Fruit fly (Drosophila melanogaster) whole organism, embryonic: Measurements from ENCODE around the gene slp1.

Experiments used
- Adf1 ChIP-seq: fragments of 200-800 bp; sonication (Bioruptor generic); IDR thresholded peaks from 2 replicates; pipeline ENCODE4 v1.3.6; 2022; ENCODE audit warnings: missing biosample characterization, missing genetic modification characterization
- BEAF-32 ChIP-seq: fragments of 200-800 bp; sonication (Bioruptor generic); optimal IDR thresholded peaks from 3 replicates; lab custom pipeline; 2017; ENCODE audit warnings: missing biosample characterization, missing genetic modification characterization, mild to moderate bottlenecking, moderate library complexity, missing genetic modification reagents
- CG10147 ChIP-seq: fragments of 200-800 bp; sonication (Bioruptor generic); optimal IDR thresholded peaks from 2 replicates; lab custom pipeline; 2019; ENCODE audit warnings: missing biosample characterization, mild to moderate bottlenecking, missing genetic modification characterization, moderate library complexity
- CG10267 ChIP-seq: fragments of 200-800 bp; sonication (Bioruptor generic); optimal IDR thresholded peaks from 2 replicates; lab custom pipeline; 2018; ENCODE audit warnings: missing biosample characterization, mild to moderate bottlenecking, missing genetic modification characterization, moderate library complexity
- CG10462 ChIP-seq: fragments of 200-800 bp; sonication (Bioruptor generic); optimal IDR thresholded peaks from 2 replicates; lab custom pipeline; 2016; ENCODE audit warnings: missing biosample characterization, missing genetic modification characterization
- CG11456 ChIP-seq: fragments of 200-800 bp; sonication (Bioruptor generic); IDR thresholded peaks from 3 replicates; pipeline ENCODE4 v1.3.6; 2022; ENCODE audit warnings: missing biosample characterization, missing genetic modification characterization
- CG11696 ChIP-seq: fragments of 200-800 bp; sonication (Bioruptor generic); IDR thresholded peaks from 2 replicates; pipeline ENCODE4 v1.3.6; 2022; ENCODE audit warnings: missing biosample characterization, missing genetic modification characterization
- CG16813 ChIP-seq: fragments of 200-800 bp; sonication (Bioruptor generic); IDR thresholded peaks from 3 replicates; pipeline ENCODE4 v1.3.6; 2022; ENCODE audit warnings: missing biosample characterization, missing genetic modification characterization; ENCODE audit not compliant: partially characterized antibody
- CG17361 ChIP-seq: fragments of 200-800 bp; sonication (Bioruptor generic); IDR thresholded peaks from 3 replicates; pipeline ENCODE4 v1.3.6; 2022; ENCODE audit warnings: missing biosample characterization, missing genetic modification characterization
- CG17829 ChIP-seq: fragments of 200-800 bp; optimal IDR thresholded peaks from 2 replicates; lab custom pipeline; 2019; ENCODE audit warnings: missing biosample characterization, mild to moderate bottlenecking, missing genetic modification characterization, moderate library complexity
- CG1792 ChIP-seq: fragments of 200-800 bp; sonication (Bioruptor generic); optimal IDR thresholded peaks from 2 replicates; lab custom pipeline; 2016; ENCODE audit warnings: missing biosample characterization, missing genetic modification characterization
- CG2116 ChIP-seq: fragments of 200-800 bp; sonication (Bioruptor generic); optimal IDR thresholded peaks from 3 replicates; lab custom pipeline; 2018; ENCODE audit warnings: missing biosample characterization, mild to moderate bottlenecking, missing genetic modification characterization
- CG2875 ChIP-seq: fragments of 200-800 bp; sonication (Bioruptor generic); optimal IDR thresholded peaks from 2 replicates; lab custom pipeline; 2017; ENCODE audit warnings: missing biosample characterization, mild to moderate bottlenecking, missing genetic modification characterization, missing genetic modification reagents
- CG31224 ChIP-seq: fragments of 200-800 bp; sonication (Bioruptor generic); IDR thresholded peaks from 2 replicates; pipeline ENCODE4 v1.3.6; 2022; ENCODE audit warnings: missing biosample characterization, missing genetic modification characterization
- CG3838 ChIP-seq: fragments of 200-800 bp; sonication (Bioruptor generic); optimal IDR thresholded peaks from 3 replicates; lab custom pipeline; 2016; ENCODE audit warnings: missing biosample characterization, missing genetic modification characterization
- CG3847 ChIP-seq: fragments of 200-800 bp; sonication (Bioruptor generic); IDR thresholded peaks from 2 replicates; pipeline ENCODE4 v1.3.6; 2022; ENCODE audit warnings: missing biosample characterization, missing genetic modification characterization
- CG5180 ChIP-seq: fragments of 200-800 bp; sonication (Bioruptor generic); optimal IDR thresholded peaks from 3 replicates; lab custom pipeline; 2017; ENCODE audit warnings: missing biosample characterization, missing genetic modification characterization, mild to moderate bottlenecking, moderate library complexity, missing genetic modification reagents
- CG6654 ChIP-seq: fragments of 200-800 bp; sonication (Bioruptor generic); optimal IDR thresholded peaks from 2 replicates; lab custom pipeline; 2017; ENCODE audit warnings: missing biosample characterization, mild to moderate bottlenecking, missing genetic modification characterization
- CG7987 ChIP-seq: fragments of 200-800 bp; sonication (Bioruptor generic); optimal IDR thresholded peaks from 2 replicates; lab custom pipeline; 2018; ENCODE audit warnings: missing biosample characterization, mild to moderate bottlenecking, missing genetic modification characterization, moderate library complexity
- CG8478 ChIP-seq: fragments of >200 bp; optimal IDR thresholded peaks from 2 replicates; lab custom pipeline; 2018
- CG9817 ChIP-seq: fragments of 200-800 bp; sonication (Bioruptor generic); optimal IDR thresholded peaks from 2 replicates; lab custom pipeline; 2018; ENCODE audit warnings: missing biosample characterization, mild to moderate bottlenecking, missing genetic modification characterization, moderate library complexity
- CHES-1-like ChIP-seq: fragments of 200-800 bp; sonication (Bioruptor generic); optimal IDR thresholded peaks from 2 replicates; lab custom pipeline; 2016; ENCODE audit warnings: missing biosample characterization, missing genetic modification characterization
- CrebB ChIP-seq: fragments of 200-800 bp; sonication (Bioruptor generic); optimal IDR thresholded peaks from 3 replicates; lab custom pipeline; 2018; ENCODE audit warnings: missing biosample characterization, mild to moderate bottlenecking, missing genetic modification characterization
- Doc3 ChIP-seq: fragments of 200-800 bp; sonication (Bioruptor generic); IDR thresholded peaks from 3 replicates; pipeline ENCODE4 v1.3.6; 2022; ENCODE audit warnings: missing biosample characterization, missing genetic modification characterization; ENCODE audit not compliant: partially characterized antibody
- Dref ChIP-seq: fragments of 200-800 bp; sonication (Bioruptor generic); IDR thresholded peaks from 2 replicates; pipeline ENCODE4 v1.3.6; 2022; ENCODE audit warnings: missing biosample characterization, missing genetic modification characterization
- E2f2 ChIP-seq: fragments of 200-800 bp; sonication (Bioruptor generic); IDR thresholded peaks from 2 replicates; pipeline ENCODE4 v1.3.6; 2022; ENCODE audit warnings: missing biosample characterization, missing genetic modification characterization
- HmgD ChIP-seq: fragments of 200-800 bp; sonication (Bioruptor generic); optimal IDR thresholded peaks from 3 replicates; lab custom pipeline; 2016; ENCODE audit warnings: missing biosample characterization, missing genetic modification characterization
- HmgZ ChIP-seq: fragments of 200-800 bp; sonication (Bioruptor generic); optimal IDR thresholded peaks from 2 replicates; lab custom pipeline; 2018; ENCODE audit warnings: missing biosample characterization, mild to moderate bottlenecking, missing genetic modification characterization
- Hr3 ChIP-seq: fragments of 200-800 bp; sonication (Bioruptor generic); optimal IDR thresholded peaks from 3 replicates; lab custom pipeline; 2016; ENCODE audit warnings: missing biosample characterization, missing genetic modification characterization
- MTF-1 ChIP-seq: fragments of 200-800 bp; sonication (Bioruptor generic); optimal IDR thresholded peaks from 2 replicates; lab custom pipeline; 2018; ENCODE audit warnings: missing biosample characterization, mild to moderate bottlenecking, missing genetic modification characterization, borderline replicate concordance
- Myb ChIP-seq: fragments of 200-800 bp; sonication (Bioruptor generic); optimal IDR thresholded peaks from 2 replicates; lab custom pipeline; 2016; ENCODE audit warnings: missing biosample characterization, missing genetic modification characterization
- Nf-YA ChIP-seq: fragments of 200-800 bp; sonication (Bioruptor generic); IDR thresholded peaks from 2 replicates; pipeline ENCODE4 v1.3.6; 2022; ENCODE audit warnings: missing biosample characterization, missing genetic modification characterization
- Xrp1 ChIP-seq: fragments of 200-800 bp; sonication (Bioruptor generic); IDR thresholded peaks from 2 replicates; pipeline ENCODE4 v1.3.6; 2022; ENCODE audit warnings: missing biosample characterization, missing genetic modification characterization
- ato ChIP-seq: fragments of 200-800 bp; sonication (Bioruptor generic); IDR thresholded peaks from 2 replicates; pipeline ENCODE4 v1.3.6; 2022; ENCODE audit warnings: missing biosample characterization, missing genetic modification characterization; ENCODE audit not compliant: partially characterized antibody
- bsh ChIP-seq, 2 experiments: fragments of 200-800 bp; sonication (Bioruptor generic); optimal IDR thresholded peaks; 2 replicates each; lab custom pipeline; 2017 to 2018; ENCODE audit warnings: mild to moderate bottlenecking in 2 of 2, missing biosample characterization in 2 of 2, missing genetic modification characterization in 2 of 2, moderate library complexity in 1 of 2
- croc ChIP-seq: fragments of 200-800 bp; sonication (Bioruptor generic); conservative IDR thresholded peaks from 3 replicates; pipeline ENCODE4 v1.3.6; 2022; ENCODE audit warnings: missing biosample characterization, missing genetic modification characterization
- dimm ChIP-seq: fragments of 200-800 bp; sonication (Bioruptor generic); IDR thresholded peaks from 2 replicates; pipeline ENCODE4 v1.3.6; 2022; ENCODE audit warnings: missing biosample characterization, missing genetic modification characterization
- gem ChIP-seq: fragments of 200-800 bp; sonication (Bioruptor generic); optimal IDR thresholded peaks from 2 replicates; lab custom pipeline; 2019; ENCODE audit warnings: missing biosample characterization, mild to moderate bottlenecking, missing genetic modification characterization, moderate library complexity
- her ChIP-seq: fragments of 200-800 bp; sonication (Bioruptor generic); optimal IDR thresholded peaks from 2 replicates; lab custom pipeline; 2016; ENCODE audit warnings: missing biosample characterization, missing genetic modification characterization
- ken ChIP-seq: fragments of 200-800 bp; sonication (Bioruptor generic); IDR thresholded peaks from 3 replicates; pipeline ENCODE4 v1.3.6; 2022; ENCODE audit warnings: missing biosample characterization, missing genetic modification characterization
- lilli ChIP-seq: fragments of 200-800 bp; sonication (Bioruptor generic); optimal IDR thresholded peaks from 3 replicates; lab custom pipeline; 2016; ENCODE audit warnings: missing biosample characterization, missing genetic modification characterization
- mam ChIP-seq: fragments of 200-800 bp; sonication (Bioruptor generic); optimal IDR thresholded peaks from 3 replicates; lab custom pipeline; 2016; ENCODE audit warnings: missing biosample characterization, missing genetic modification characterization
- mld ChIP-seq: fragments of 200-800 bp; sonication (Bioruptor generic); IDR thresholded peaks from 3 replicates; pipeline ENCODE4 v1.3.6; 2022; ENCODE audit warnings: missing biosample characterization, missing genetic modification characterization; ENCODE audit not compliant: partially characterized antibody
- nerfin-1 ChIP-seq: fragments of 200-800 bp; sonication (Bioruptor generic); optimal IDR thresholded peaks from 3 replicates; lab custom pipeline; 2019; ENCODE audit warnings: missing biosample characterization, mild to moderate bottlenecking, missing genetic modification characterization, moderate library complexity
- org-1 ChIP-seq: fragments of 200-800 bp; sonication (Bioruptor generic); optimal IDR thresholded peaks from 2 replicates; lab custom pipeline; 2017; ENCODE audit warnings: missing biosample characterization, missing genetic modification characterization
- pan ChIP-seq, 4 experiments: fragments of >200 bp in 3 of 4; fragments of 200-800 bp in 1 of 4; sonication (Bioruptor generic) in 1 of 4; optimal IDR thresholded peaks in 3 of 4; IDR thresholded peaks in 1 of 4; 2 replicates each; pipeline versions ENCODE4 v1.3.6 to Lab custom; 2017 to 2022; ENCODE audit warnings: missing biosample characterization in 2 of 4, missing genetic modification characterization in 2 of 4, mixed read lengths in 1 of 4
- peb ChIP-seq: fragments of 200-800 bp; sonication (Bioruptor generic); IDR thresholded peaks from 2 replicates; pipeline ENCODE4 v1.3.6; 2022; ENCODE audit warnings: missing biosample characterization, missing genetic modification characterization
- sug ChIP-seq: fragments of 200-800 bp; optimal IDR thresholded peaks from 2 replicates; lab custom pipeline; 2019; ENCODE audit warnings: missing biosample characterization, mild to moderate bottlenecking, missing genetic modification characterization, moderate library complexity
- tna ChIP-seq: fragments of 200-800 bp; sonication (Bioruptor generic); IDR thresholded peaks from 2 replicates; pipeline ENCODE4 v1.3.6; 2022; ENCODE audit warnings: missing biosample characterization, missing genetic modification characterization; ENCODE audit not compliant: partially characterized antibody
- toy ChIP-seq: fragments of 200-800 bp; sonication (Bioruptor generic); IDR thresholded peaks from 2 replicates; pipeline ENCODE4 v1.3.6; 2022; ENCODE audit warnings: missing biosample characterization, missing genetic modification characterization

Gene slp1

DNA sequence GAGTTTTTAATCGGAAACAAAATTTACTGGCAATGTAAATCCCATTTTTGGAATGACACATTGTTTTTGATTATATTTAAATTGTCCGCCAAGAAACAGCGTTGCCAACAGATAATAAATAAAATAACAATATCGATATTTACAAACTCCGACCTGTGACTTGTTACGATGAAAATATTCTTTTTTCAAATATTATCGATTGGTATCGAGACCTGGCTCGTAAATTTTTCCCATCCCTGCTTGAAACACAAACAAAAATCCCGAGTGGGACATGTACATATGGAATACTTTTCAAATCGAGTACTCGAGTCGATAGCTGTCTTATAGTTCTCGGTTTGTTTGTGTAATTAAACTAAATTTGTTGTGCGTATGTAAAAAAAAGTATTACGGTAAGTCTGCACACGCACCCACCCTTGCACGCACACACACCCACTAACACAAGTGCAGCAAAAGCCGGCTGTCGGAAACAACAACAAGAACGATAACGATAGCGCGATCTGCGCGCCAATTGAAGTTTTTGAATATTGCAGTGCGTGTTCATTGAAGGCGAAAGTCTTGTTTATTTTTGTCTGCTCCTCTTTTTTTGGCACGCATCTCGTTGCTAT lies 37.1 kb downstream of the slp1 start, which contains the start of gene TTLL4B (continued):
- TF ChIP-seq bsh (GFP tag; optimal IDR thresholded peaks at IDR 0.05; lab: Kevin White, UChicago), result no peak
- TF ChIP-seq CrebB (tag; lab: Kevin White, UChicago), result no peak
- TF ChIP-seq CG16813 (GFP tag; lab: Robert Waterston, UW), result peak; percentile 92
- TF ChIP-seq CG17361, result peak; percentile 33; the same call in 1 of the 3 replicates
- TF ChIP-seq her (GFP tag; lab: Kevin White, UChicago), result peak; percentile 24
- no peak for TF ChIP-seq croc
- TF ChIP-seq Doc3 (GFP tag; lab: Robert Waterston, UW), result peak; percentile 78
- peak; percentile 95 for TF ChIP-seq E2f2 (GFP tag; lab: Robert Waterston, UW)
- TF ChIP-seq lilli (GFP tag; lab: Kevin White, UChicago), result peak; percentile 17
- TF ChIP-seq CG3847 (GFP tag; lab: Robert Waterston, UW), result peak; percentile 52; the same call in 1 of the 2 replicates
- peak; percentile 65 for TF ChIP-seq MTF-1 (GFP tag; lab: Kevin White, UChicago)
- TF ChIP-seq nerfin-1 (tag; lab: Kevin White, UChicago), result peak; percentile 11
- TF ChIP-seq Hr3 (GFP tag; lab: Kevin White, UChicago), result no peak
- TF ChIP-seq pan (optimal IDR thresholded peaks at IDR 0.05; lab: Kevin White, UChicago), result no peak
- no peak for TF ChIP-seq pan (GFP tag; optimal IDR thresholded peaks at IDR 0.05 in 1 of 2, IDR thresholded peaks at IDR 0.05 in 1 of 2)
- no peak for TF ChIP-seq peb (GFP tag; lab: Robert Waterston, UW)
- no peak for TF ChIP-seq CG9817 (tag; lab: Kevin White, UChicago)
- TF ChIP-seq HmgZ (tag; lab: Kevin White, UChicago), result peak; percentile 15
- no peak for TF ChIP-seq CG11456 (GFP tag; lab: Robert Waterston, UW)
- no peak for TF ChIP-seq CG31224 (GFP tag; lab: Robert Waterston, UW)
- no peak for TF ChIP-seq sug
- TF ChIP-seq mam (GFP tag; lab: Kevin White, UChicago), result no peak
- TF ChIP-seq CG10147 (GFP tag; lab: Kevin White, UChicago), result no peak
- TF ChIP-seq CG8478 (lab: Kevin White, UChicago), result peak; percentile 27
- no peak for TF ChIP-seq toy (GFP tag; lab: Robert Waterston, UW)
- TF ChIP-seq mld (GFP tag; lab: Robert Waterston, UW), result peak; percentile 86
- TF ChIP-seq BEAF-32 (GFP tag; lab: Kevin White, UChicago), result peak; percentile 95
- no peak for TF ChIP-seq CG6654 (GFP tag; lab: Kevin White, UChicago)
- no peak for TF ChIP-seq ken (GFP tag; lab: Robert Waterston, UW)
- peak; percentile 88 for TF ChIP-seq ato (GFP tag; lab: Robert Waterston, UW)
- peak; percentile 48 for TF ChIP-seq CG10267 (tag; lab: Kevin White, UChicago)
- peak; percentile 25 for TF ChIP-seq CG3838 (GFP tag; lab: Kevin White, UChicago)
- TF ChIP-seq tna (GFP tag; lab: Robert Waterston, UW), result peak; percentile 88
- no peak for TF ChIP-seq CG1792
- TF ChIP-seq Xrp1 (GFP tag; lab: Robert Waterston, UW), result peak; percentile 37; the same call in 1 of the 2 replicates
- TF ChIP-seq Dref, result peak; percentile 94
- TF ChIP-seq CG17829 (tag; lab: Kevin White, UChicago), result peak; percentile 17
- peak; percentile 23 for TF ChIP-seq Myb
- no peak for TF ChIP-seq Adf1
- TF ChIP-seq CG11696, result no peak
- no peak for TF ChIP-seq gem
- no peak for TF ChIP-seq dimm (GFP tag; lab: Robert Waterston, UW)
- no peak for TF ChIP-seq CG2875 (GFP tag; lab: Kevin White, UChicago)
- TF ChIP-seq Nf-YA (GFP tag; lab: Robert Waterston, UW), result no peak
- no peak for TF ChIP-seq CG7987 (GFP tag; lab: Kevin White, UChicago)
- peak; percentile 39 for TF ChIP-seq CHES-1-like (GFP tag; lab: Kevin White, UChicago)
- peak; percentile 96 for TF ChIP-seq CG2116
- no peak for TF ChIP-seq CG5180
- TF ChIP-seq org-1 (GFP tag; lab: Kevin White, UChicago), result no peak
- TF ChIP-seq HmgD, result no peak
- TF ChIP-seq CG10462 (GFP tag; lab: Kevin White, UChicago), result no peak
